Worm (Caenorhabditis elegans) whole organism, L3 larva: ENCODE data around the gene F46C3.2.

ENCODE experiments used
- ceh-82 ChIP-seq: fragments of 150-350 bp; optimal IDR thresholded peaks from 2 replicates; lab custom pipeline; 2014; ENCODE audit warnings: missing biosample characterization, missing genetic modification characterization
- nhr-28 ChIP-seq: fragments of 150-350 bp; optimal IDR thresholded peaks from 2 replicates; lab custom pipeline; 2014; ENCODE audit warnings: missing biosample characterization, missing genetic modification characterization
- pha-4 ChIP-seq: fragments of 150-350 bp; optimal IDR thresholded peaks from 2 replicates; lab custom pipeline; 2014; ENCODE audit warnings: missing biosample characterization, missing genetic modification reagents, missing genetic modification characterization
- snpc-4 ChIP-seq: fragments of 150-350 bp; optimal IDR thresholded peaks from 2 replicates; lab custom pipeline; 2014; ENCODE audit warnings: missing biosample characterization, missing genetic modification characterization
- unc-39 ChIP-seq: sonication (generic microtip); optimal IDR thresholded peaks from 4 replicates; lab custom pipeline; 2017; ENCODE audit warnings: missing biosample characterization, missing genetic modification characterization

- TF ChIP-seq unc-39 (no peak), nhr-28 (tag; lab: Kevin White, UChicago) (no peak), ceh-82 (tag; lab: Kevin White, UChicago) (no peak), pha-4 (tag; lab: Kevin White, UChicago) (no peak), snpc-4 (tag; lab: Kevin White, UChicago) (no peak)
Measured at ce11 chrX:11427550-11427949, 9.0 kb upstream of the F46C3.2 start.
